Fruit fly (Drosophila melanogaster) whole organism, embryonic: ENCODE data around the gene CG43249.

ENCODE experiments used
- Abd-B ChIP-seq: fragments of 200-800 bp; sonication (Bioruptor generic); optimal IDR thresholded peaks from 2 replicates; lab custom pipeline; 2018; ENCODE audit warnings: missing biosample characterization, mild to moderate bottlenecking, missing genetic modification characterization, moderate library complexity
- B-H1 ChIP-seq: fragments of 200-800 bp; sonication (Bioruptor generic); IDR thresholded peaks from 3 replicates; pipeline ENCODE4 v1.3.6; 2022; ENCODE audit warnings: missing biosample characterization, missing genetic modification characterization
- Bteb2 ChIP-seq: fragments of 200-800 bp; sonication (Bioruptor generic); optimal IDR thresholded peaks from 2 replicates; lab custom pipeline; 2016; ENCODE audit warnings: missing biosample characterization, missing genetic modification characterization
- CG10267 ChIP-seq: fragments of 200-800 bp; sonication (Bioruptor generic); optimal IDR thresholded peaks from 2 replicates; lab custom pipeline; 2018; ENCODE audit warnings: missing biosample characterization, mild to moderate bottlenecking, missing genetic modification characterization, moderate library complexity
- CG10543 ChIP-seq: fragments of 200-800 bp; sonication (Bioruptor generic); optimal IDR thresholded peaks from 3 replicates; lab custom pipeline; 2017; ENCODE audit warnings: missing biosample characterization, mild to moderate bottlenecking, missing genetic modification characterization, moderate library complexity
- CG11398 ChIP-seq: fragments of 200-800 bp; sonication (Bioruptor generic); optimal IDR thresholded peaks from 2 replicates; lab custom pipeline; 2016; ENCODE audit warnings: missing biosample characterization, missing genetic modification characterization
- CG12236 ChIP-seq: fragments of 200-800 bp; sonication (Bioruptor generic); optimal IDR thresholded peaks from 2 replicates; lab custom pipeline; 2016; ENCODE audit warnings: missing biosample characterization, missing genetic modification characterization
- CG13624 ChIP-seq: fragments of 200-800 bp; sonication (Bioruptor generic); optimal IDR thresholded peaks from 2 replicates; lab custom pipeline; 2016; ENCODE audit warnings: missing biosample characterization, missing genetic modification characterization
- CG14050 ChIP-seq: fragments of 200-800 bp; sonication (Bioruptor generic); IDR thresholded peaks from 3 replicates; pipeline ENCODE4 v1.3.6; 2022; ENCODE audit warnings: missing biosample characterization, missing genetic modification characterization
- CG14860 ChIP-seq: fragments of 200-800 bp; sonication (Bioruptor generic); IDR thresholded peaks from 3 replicates; pipeline ENCODE4 v1.3.6; 2022; ENCODE audit warnings: missing biosample characterization, missing genetic modification characterization; ENCODE audit not compliant: partially characterized antibody
- CG14965 ChIP-seq: fragments of 200-800 bp; sonication (Bioruptor generic); optimal IDR thresholded peaks from 2 replicates; lab custom pipeline; 2016; ENCODE audit warnings: missing biosample characterization, missing genetic modification characterization, borderline replicate concordance
- CG17568 ChIP-seq: fragments of 200-800 bp; sonication (Bioruptor generic); optimal IDR thresholded peaks from 2 replicates; lab custom pipeline; 2018; ENCODE audit warnings: missing biosample characterization, mild to moderate bottlenecking, missing genetic modification characterization, moderate library complexity
- CG2875 ChIP-seq: fragments of 200-800 bp; sonication (Bioruptor generic); optimal IDR thresholded peaks from 2 replicates; lab custom pipeline; 2017; ENCODE audit warnings: missing biosample characterization, mild to moderate bottlenecking, missing genetic modification characterization, missing genetic modification reagents
- CG42726 ChIP-seq: fragments of 200-800 bp; sonication (Bioruptor generic); IDR thresholded peaks from 2 replicates; pipeline ENCODE4 v1.3.6; 2022; ENCODE audit warnings: missing biosample characterization, missing genetic modification characterization; ENCODE audit not compliant: partially characterized antibody
- CG4424 ChIP-seq: fragments of 200-800 bp; sonication (Bioruptor generic); optimal IDR thresholded peaks from 3 replicates; lab custom pipeline; 2016; ENCODE audit warnings: missing biosample characterization, missing genetic modification characterization
- CG6765 ChIP-seq: fragments of 200-800 bp; sonication (Bioruptor generic); optimal IDR thresholded peaks from 3 replicates; lab custom pipeline; 2017; ENCODE audit warnings: missing biosample characterization, mild to moderate bottlenecking, missing genetic modification characterization
- CG7271 ChIP-seq: fragments of 200-800 bp; sonication (Bioruptor generic); optimal IDR thresholded peaks from 2 replicates; lab custom pipeline; 2018; ENCODE audit warnings: missing biosample characterization, mild to moderate bottlenecking, missing genetic modification characterization, moderate library complexity
- CG7786 ChIP-seq: fragments of 200-800 bp; sonication (Bioruptor generic); optimal IDR thresholded peaks from 2 replicates; lab custom pipeline; 2016; ENCODE audit warnings: missing biosample characterization, missing genetic modification characterization
- HmgZ ChIP-seq: fragments of 200-800 bp; sonication (Bioruptor generic); optimal IDR thresholded peaks from 2 replicates; lab custom pipeline; 2018; ENCODE audit warnings: missing biosample characterization, mild to moderate bottlenecking, missing genetic modification characterization
- Hmx ChIP-seq: fragments of 200-800 bp; sonication (Bioruptor generic); optimal IDR thresholded peaks from 2 replicates; lab custom pipeline; 2016; ENCODE audit warnings: missing biosample characterization, missing genetic modification characterization
- Hsf ChIP-seq: fragments of 200-800 bp; sonication (Bioruptor generic); optimal IDR thresholded peaks from 3 replicates; lab custom pipeline; 2016; ENCODE audit warnings: missing biosample characterization, missing genetic modification characterization
- MESR4 ChIP-seq: fragments of 200-800 bp; sonication (Bioruptor generic); optimal IDR thresholded peaks from 2 replicates; lab custom pipeline; 2018; ENCODE audit warnings: missing biosample characterization, mild to moderate bottlenecking, missing genetic modification characterization, moderate library complexity
- Nf-YB ChIP-seq: fragments of 200-800 bp; sonication (Bioruptor generic); optimal IDR thresholded peaks from 3 replicates; lab custom pipeline; 2019; ENCODE audit warnings: missing biosample characterization, mild to moderate bottlenecking, missing genetic modification characterization, moderate library complexity
- Ptx1 ChIP-seq: fragments of 200-800 bp; sonication (Bioruptor generic); IDR thresholded peaks from 2 replicates; pipeline ENCODE4 v1.3.6; 2022; ENCODE audit warnings: missing biosample characterization, missing genetic modification characterization
- Stat92E ChIP-seq, 3 experiments: fragments of >200 bp in 2 of 3; fragments of 200-800 bp in 1 of 3; sonication (Bioruptor generic) in 1 of 3; optimal IDR thresholded peaks; 2 replicates each; lab custom pipeline; 2017 to 2019; ENCODE audit warnings: missing biosample characterization in 3 of 3, missing genetic modification characterization in 3 of 3, mild to moderate bottlenecking in 1 of 3, moderate library complexity in 1 of 3
- az2 ChIP-seq: fragments of 200-800 bp; sonication (Bioruptor generic); optimal IDR thresholded peaks from 3 replicates; lab custom pipeline; 2016; ENCODE audit warnings: missing biosample characterization, missing genetic modification characterization
- br ChIP-seq: fragments of >200 bp; optimal IDR thresholded peaks from 2 replicates; lab custom pipeline; 2017
- cg ChIP-seq: fragments of 200-800 bp; sonication (Bioruptor generic); optimal IDR thresholded peaks from 3 replicates; lab custom pipeline; 2019; ENCODE audit warnings: missing biosample characterization, mild to moderate bottlenecking, missing genetic modification characterization, moderate library complexity
- chif ChIP-seq, 2 experiments: fragments of 200-800 bp; sonication (Bioruptor generic); optimal IDR thresholded peaks; 3 replicates each; lab custom pipeline; 2016; ENCODE audit warnings: missing biosample characterization in 2 of 2, missing genetic modification characterization in 2 of 2
- esg ChIP-seq: fragments of 200-800 bp; sonication (Bioruptor generic); conservative IDR thresholded peaks from 2 replicates; pipeline ENCODE4 v1.3.6; 2022; ENCODE audit warnings: missing biosample characterization, missing genetic modification characterization
- eve ChIP-seq, 2 experiments: fragments of >200 bp; optimal IDR thresholded peaks; 2 replicates each; lab custom pipeline; 2017; ENCODE audit warnings: missing biosample characterization in 2 of 2, missing genetic modification characterization in 2 of 2
- gcm ChIP-seq: fragments of 200-800 bp; sonication (Bioruptor generic); optimal IDR thresholded peaks from 2 replicates; lab custom pipeline; 2019; ENCODE audit warnings: missing biosample characterization, mild to moderate bottlenecking, missing genetic modification characterization, moderate library complexity
- gcm2 ChIP-seq: fragments of 200-800 bp; sonication (Bioruptor generic); optimal IDR thresholded peaks from 2 replicates; lab custom pipeline; 2016; ENCODE audit warnings: missing biosample characterization, missing genetic modification characterization
- hth ChIP-seq: fragments of >200 bp; optimal IDR thresholded peaks from 2 replicates; lab custom pipeline; 2017; ENCODE audit warnings: inconsistent platforms
- kah ChIP-seq: fragments of 200-800 bp; sonication (Bioruptor generic); optimal IDR thresholded peaks from 2 replicates; lab custom pipeline; 2018; ENCODE audit warnings: missing biosample characterization, mild to moderate bottlenecking, missing genetic modification characterization
- kay ChIP-seq: fragments of 200-800 bp; sonication (Bioruptor generic); optimal IDR thresholded peaks from 2 replicates; lab custom pipeline; 2016; ENCODE audit warnings: missing biosample characterization, missing genetic modification characterization
- knrl ChIP-seq: fragments of 200-800 bp; sonication (Bioruptor generic); IDR thresholded peaks from 3 replicates; pipeline ENCODE4 v1.3.6; 2022; ENCODE audit warnings: missing biosample characterization, missing genetic modification characterization; ENCODE audit not compliant: partially characterized antibody
- nerfin-2 ChIP-seq: fragments of 200-800 bp; sonication (Bioruptor generic); IDR thresholded peaks from 2 replicates; pipeline ENCODE4 v1.3.6; 2022; ENCODE audit warnings: missing biosample characterization, missing genetic modification characterization; ENCODE audit not compliant: partially characterized antibody
- pita ChIP-seq: fragments of 200-800 bp; sonication (Bioruptor generic); optimal IDR thresholded peaks from 2 replicates; lab custom pipeline; 2017; ENCODE audit warnings: missing biosample characterization, mild to moderate bottlenecking, missing genetic modification characterization
- psq ChIP-seq: fragments of 200-800 bp; sonication (Bioruptor generic); optimal IDR thresholded peaks from 2 replicates; lab custom pipeline; 2017; ENCODE audit warnings: missing biosample characterization, missing genetic modification characterization
- sna ChIP-seq: fragments of 200-800 bp; sonication (Bioruptor generic); IDR thresholded peaks from 2 replicates; pipeline ENCODE4 v1.3.6; 2022; ENCODE audit warnings: missing biosample characterization, missing genetic modification characterization; ENCODE audit not compliant: partially characterized antibody
- sqz ChIP-seq: fragments of 200-800 bp; sonication (Bioruptor generic); optimal IDR thresholded peaks from 3 replicates; lab custom pipeline; 2018; ENCODE audit warnings: missing biosample characterization, mild to moderate bottlenecking, missing genetic modification characterization
- ssp ChIP-seq: fragments of 200-800 bp; sonication (Bioruptor generic); IDR thresholded peaks from 2 replicates; pipeline ENCODE4 v1.3.6; 2022; ENCODE audit warnings: missing biosample characterization, missing genetic modification characterization
- stc ChIP-seq: fragments of 200-800 bp; sonication (Bioruptor generic); IDR thresholded peaks from 2 replicates; pipeline ENCODE4 v1.3.6; 2022; ENCODE audit warnings: missing biosample characterization, missing genetic modification characterization
- stwl ChIP-seq: fragments of 200-800 bp; sonication (Bioruptor generic); optimal IDR thresholded peaks from 3 replicates; lab custom pipeline; 2018; ENCODE audit warnings: missing biosample characterization, mild to moderate bottlenecking, missing genetic modification characterization, moderate library complexity
- tgo ChIP-seq: fragments of 200-800 bp; sonication (Bioruptor generic); IDR thresholded peaks from 3 replicates; pipeline ENCODE4 v1.3.6; 2022; ENCODE audit warnings: missing biosample characterization, missing genetic modification characterization
- trem ChIP-seq: fragments of 200-800 bp; optimal IDR thresholded peaks from 3 replicates; lab custom pipeline; 2019; ENCODE audit warnings: missing biosample characterization, mild to moderate bottlenecking, missing genetic modification characterization, moderate library complexity
- trh ChIP-seq: fragments of 200-800 bp; sonication (Bioruptor generic); optimal IDR thresholded peaks from 2 replicates; lab custom pipeline; 2016; ENCODE audit warnings: missing biosample characterization, missing genetic modification characterization
- tup ChIP-seq: fragments of 200-800 bp; sonication (Bioruptor generic); optimal IDR thresholded peaks from 2 replicates; lab custom pipeline; 2016; ENCODE audit warnings: missing biosample characterization, mild to moderate bottlenecking, missing genetic modification characterization, moderate library complexity
- vfl ChIP-seq: fragments of 200-800 bp; sonication (Bioruptor generic); optimal IDR thresholded peaks from 2 replicates; lab custom pipeline; 2016; ENCODE audit warnings: missing biosample characterization, missing genetic modification characterization

The CG43249 gene

dm6 chr3L:16328207-16328891 is 24.3 kb downstream of the CG43249 start, which contains the start of gene CG13058 (continued):
- TF ChIP-seq CG7271 (no peak), trem (tag; lab: Kevin White, UChicago) (no peak), gcm (GFP tag; lab: Kevin White, UChicago) (no peak), HmgZ (peak; percentile 65), stc (GFP tag; lab: Robert Waterston, UW) (no peak), chif (GFP tag; optimal IDR thresholded peaks at IDR 0.05; lab: Kevin White, UChicago) (peak; percentile 36 to 44), az2 (peak; percentile 42), CG14965 (GFP tag; lab: Kevin White, UChicago) (no peak), knrl (GFP tag; lab: Robert Waterston, UW) (no peak), B-H1 (GFP tag; lab: Robert Waterston, UW) (no peak), CG2875 (GFP tag; lab: Kevin White, UChicago) (no peak), eve (GFP tag; optimal IDR thresholded peaks at IDR 0.05; lab: Kevin White, UChicago) (no peak), sna (no peak), hth (lab: Kevin White, UChicago) (no peak), CG12236 (no peak), kah (GFP tag; lab: Kevin White, UChicago) (peak; percentile 19), CG42726 (GFP tag; lab: Robert Waterston, UW) (no peak), Ptx1 (peak; percentile 64), CG11398 (GFP tag; lab: Kevin White, UChicago) (peak; percentile 30), CG10543 (GFP tag; lab: Kevin White, UChicago) (peak; percentile 31), pita (no peak), esg (GFP tag; lab: Robert Waterston, UW) (peak; percentile 81), Abd-B (GFP tag; lab: Kevin White, UChicago) (peak; percentile 18), CG17568 (GFP tag; lab: Kevin White, UChicago) (no peak), tup (no peak), CG13624 (GFP tag; lab: Kevin White, UChicago) (no peak), CG4424 (GFP tag; lab: Kevin White, UChicago) (peak; percentile 22), CG14050 (GFP tag; lab: Robert Waterston, UW) (peak; percentile 76), stwl (tag; lab: Kevin White, UChicago) (no peak), CG10267 (tag; lab: Kevin White, UChicago) (no peak), cg (no peak), nerfin-2 (GFP tag; lab: Robert Waterston, UW) (no peak), ssp (no peak), Bteb2 (GFP tag; lab: Kevin White, UChicago) (peak; percentile 42), Stat92E (GFP tag; optimal IDR thresholded peaks at IDR 0.05; lab: Kevin White, UChicago) (no peak), CG14860 (GFP tag; lab: Robert Waterston, UW) (no peak), kay (GFP tag; lab: Kevin White, UChicago) (no peak), psq (no peak), Hmx (GFP tag; lab: Kevin White, UChicago) (no peak), Nf-YB (GFP tag; lab: Kevin White, UChicago) (no peak), trh (GFP tag; lab: Kevin White, UChicago) (no peak), gcm2 (GFP tag; lab: Kevin White, UChicago) (no peak), sqz (no peak), br (no peak), tgo (GFP tag; lab: Robert Waterston, UW) (peak; percentile 52; the same call in 2 of the 3 replicates), MESR4 (GFP tag; lab: Kevin White, UChicago) (no peak), CG6765 (GFP tag; lab: Kevin White, UChicago) (no peak), Hsf (GFP tag; lab: Kevin White, UChicago) (peak; percentile 57), vfl (GFP tag; lab: Kevin White, UChicago) (peak; percentile 14), CG7786 (GFP tag; lab: Kevin White, UChicago) (peak; percentile 61)
